Worm (Caenorhabditis elegans) whole organism, mixed stage, embryonic: ENCODE data around the gene cest-4.

Experiments
- M03D4.4 ChIP-seq: sonication (generic microtip); optimal IDR thresholded peaks from 2 replicates; lab custom pipeline; 2017; ENCODE audit warnings: mild to moderate bottlenecking, missing genetic modification characterization, missing compliant biosample characterization
- bed-3 ChIP-seq: fragments of 200-800 bp; sonication (Bioruptor generic); optimal IDR thresholded peaks from 3 replicates; lab custom pipeline; 2018; ENCODE audit warnings: mild to moderate bottlenecking, missing genetic modification characterization, moderate library complexity, missing compliant biosample characterization
- blmp-1 ChIP-seq: fragments of 150-350 bp; optimal IDR thresholded peaks from 2 replicates; lab custom pipeline; 2014; ENCODE audit warnings: missing biosample characterization, missing genetic modification characterization
- ceh-39 ChIP-seq: fragments of 150-350 bp; optimal IDR thresholded peaks from 2 replicates; lab custom pipeline; 2014; ENCODE audit warnings: missing biosample characterization, missing genetic modification characterization
- ceh-43 ChIP-seq: fragments of 200-800 bp; sonication (Bioruptor generic); optimal IDR thresholded peaks from 2 replicates; lab custom pipeline; 2018; ENCODE audit warnings: mild to moderate bottlenecking, missing genetic modification characterization, moderate library complexity, missing compliant biosample characterization
- ceh-83 ChIP-seq: fragments of 200-800 bp; sonication (Bioruptor generic); optimal IDR thresholded peaks from 2 replicates; lab custom pipeline; 2018; ENCODE audit warnings: mild to moderate bottlenecking, missing genetic modification characterization, missing compliant biosample characterization
- ces-1 ChIP-seq: fragments of 150-350 bp; optimal IDR thresholded peaks from 2 replicates; lab custom pipeline; 2014; ENCODE audit warnings: missing biosample characterization, missing genetic modification reagents, missing genetic modification characterization
- cnd-1 ChIP-seq: fragments of 200-800 bp; sonication (Bioruptor generic); optimal IDR thresholded peaks from 2 replicates; lab custom pipeline; 2018; ENCODE audit warnings: mild to moderate bottlenecking, missing genetic modification characterization, missing compliant biosample characterization
- drap-1 ChIP-seq: fragments of 200-800 bp; sonication (Bioruptor generic); optimal IDR thresholded peaks from 3 replicates; lab custom pipeline; 2018; ENCODE audit warnings: mild to moderate bottlenecking, missing genetic modification characterization, missing compliant biosample characterization
- elt-1 ChIP-seq: sonication (generic microtip); optimal IDR thresholded peaks from 2 replicates; lab custom pipeline; 2017; ENCODE audit warnings: missing genetic modification characterization, mild to moderate bottlenecking, missing compliant biosample characterization, antibody characterized with exemption, moderate library complexity, borderline replicate concordance; ENCODE audit not compliant: insufficient read depth
- elt-3 ChIP-seq: fragments of 150-350 bp; optimal IDR thresholded peaks from 2 replicates; lab custom pipeline; 2014; ENCODE audit warnings: missing biosample characterization, missing genetic modification characterization
- flh-1 ChIP-seq: fragments of 200-800 bp; sonication (Bioruptor generic); optimal IDR thresholded peaks from 2 replicates; lab custom pipeline; 2018; ENCODE audit warnings: mild to moderate bottlenecking, missing genetic modification characterization, moderate library complexity, missing compliant biosample characterization
- ham-2 ChIP-seq: fragments of 200-800 bp; sonication (Bioruptor generic); optimal IDR thresholded peaks from 2 replicates; lab custom pipeline; 2018; ENCODE audit warnings: mild to moderate bottlenecking, missing genetic modification characterization, missing compliant biosample characterization
- hlh-1 ChIP-seq: fragments of 150-350 bp; optimal IDR thresholded peaks from 2 replicates; lab custom pipeline; 2014; ENCODE audit warnings: missing biosample characterization, missing genetic modification reagents, missing genetic modification characterization
- lin-13 ChIP-seq: fragments of 150-350 bp; optimal IDR thresholded peaks from 2 replicates; lab custom pipeline; 2014; ENCODE audit warnings: missing biosample characterization, missing genetic modification characterization
- lin-32 ChIP-seq: fragments of 200-800 bp; sonication (Bioruptor generic); optimal IDR thresholded peaks from 2 replicates; lab custom pipeline; 2018; ENCODE audit warnings: mild to moderate bottlenecking, missing genetic modification characterization, missing compliant biosample characterization
- lsy-2 ChIP-seq: fragments of 150-350 bp; optimal IDR thresholded peaks from 2 replicates; lab custom pipeline; 2014; ENCODE audit warnings: missing biosample characterization, missing genetic modification characterization
- mab-5 ChIP-seq: fragments of 150-350 bp; optimal IDR thresholded peaks from 2 replicates; lab custom pipeline; 2014; ENCODE audit warnings: missing biosample characterization, missing genetic modification characterization
- mls-2 ChIP-seq: sonication (generic microtip); optimal IDR thresholded peaks from 2 replicates; lab custom pipeline; 2016; ENCODE audit warnings: mild to moderate bottlenecking, missing genetic modification characterization, moderate library complexity, missing compliant biosample characterization
- nhr-12 ChIP-seq: fragments of 150-350 bp; optimal IDR thresholded peaks from 2 replicates; lab custom pipeline; 2014; ENCODE audit warnings: missing biosample characterization, missing genetic modification characterization
- nhr-2 ChIP-seq: fragments of 150-350 bp; optimal IDR thresholded peaks from 2 replicates; lab custom pipeline; 2014; ENCODE audit warnings: missing biosample characterization, missing genetic modification characterization
- nhr-237 ChIP-seq: fragments of 150-350 bp; optimal IDR thresholded peaks from 2 replicates; lab custom pipeline; 2014; ENCODE audit warnings: missing biosample characterization, missing genetic modification characterization
- nhr-28 ChIP-seq: fragments of 150-350 bp; optimal IDR thresholded peaks from 2 replicates; lab custom pipeline; 2014; ENCODE audit warnings: missing biosample characterization, missing genetic modification characterization
- pha-4 ChIP-seq: fragments of 150-350 bp; optimal IDR thresholded peaks from 2 replicates; lab custom pipeline; 2018; ENCODE audit warnings: missing biosample characterization, missing genetic modification reagents, missing genetic modification characterization
- sem-2 ChIP-seq: fragments of 200-800 bp; sonication (Bioruptor generic); optimal IDR thresholded peaks from 2 replicates; lab custom pipeline; 2018; ENCODE audit warnings: mild to moderate bottlenecking, missing genetic modification characterization, missing compliant biosample characterization
- snpc-4 ChIP-seq: fragments of 150-350 bp; optimal IDR thresholded peaks from 2 replicates; lab custom pipeline; 2014; ENCODE audit warnings: missing biosample characterization, missing genetic modification characterization
- tbx-8 ChIP-seq: fragments of 200-800 bp; sonication (Bioruptor generic); optimal IDR thresholded peaks from 2 replicates; lab custom pipeline; 2018; ENCODE audit warnings: mild to moderate bottlenecking, missing genetic modification characterization, moderate library complexity, missing compliant biosample characterization
- unc-120 ChIP-seq: sonication (generic microtip); optimal IDR thresholded peaks from 2 replicates; lab custom pipeline; 2017; ENCODE audit warnings: missing genetic modification characterization, missing compliant biosample characterization; ENCODE audit not compliant: poor library complexity, severe bottlenecking
- unc-39 ChIP-seq: fragments of 150-350 bp; optimal IDR thresholded peaks from 2 replicates; lab custom pipeline; 2014; ENCODE audit warnings: missing biosample characterization, missing genetic modification characterization
- unc-62 ChIP-seq: fragments of 150-350 bp; optimal IDR thresholded peaks from 2 replicates; lab custom pipeline; 2014; ENCODE audit warnings: missing biosample characterization, missing genetic modification reagents, missing genetic modification characterization
- zip-8 ChIP-seq: fragments of 150-350 bp; optimal IDR thresholded peaks from 2 replicates; lab custom pipeline; 2014; ENCODE audit warnings: missing biosample characterization, missing genetic modification characterization
- ztf-11 ChIP-seq: fragments of 150-350 bp; optimal IDR thresholded peaks from 2 replicates; lab custom pipeline; 2014; ENCODE audit warnings: missing biosample characterization, missing genetic modification characterization

cest-4 gene

ce11 chrIV:6821709-6822108 is 19.6 kb upstream of the cest-4 start:
- no peak for TF ChIP-seq mab-5 (tag; lab: Kevin White, UChicago)
- no peak for TF ChIP-seq unc-62 (GFP tag; lab: Kevin White, UChicago)
- no peak for TF ChIP-seq flh-1 (GFP tag; lab: Kevin White, UChicago)
- no peak for TF ChIP-seq mls-2 (tag; lab: Kevin White, UChicago)
- no peak for TF ChIP-seq nhr-28 (tag; lab: Kevin White, UChicago)
- TF ChIP-seq lin-32 (GFP tag; lab: Kevin White, UChicago) = no peak
- no peak for TF ChIP-seq hlh-1 (tag; lab: Kevin White, UChicago)
- TF ChIP-seq lsy-2 = no peak
- no peak for TF ChIP-seq elt-1 (tag; lab: Kevin White, UChicago)
- TF ChIP-seq blmp-1 (tag; lab: Kevin White, UChicago) = no peak
- TF ChIP-seq sem-2 = no peak
- TF ChIP-seq nhr-2 (tag; lab: Kevin White, UChicago) = no peak
- TF ChIP-seq pha-4 (tag; lab: Kevin White, UChicago) = no peak
- no peak for TF ChIP-seq cnd-1 (tag; lab: Kevin White, UChicago)
- TF ChIP-seq ceh-83 (GFP tag; lab: Kevin White, UChicago) = no peak

ce11 chrIV:6818369-6818768 is 16.2 kb upstream of the cest-4 start, which contains the start of gene C17H12.8:
Gene C17H12.8 (plus strand): TSS chrIV:6818703.
- TF ChIP-seq ces-1 (GFP tag; lab: Kevin White, UChicago) = no peak

- TF ChIP-seq M03D4.4 (tag; lab: Kevin White, UChicago) (no peak), elt-1 (tag; lab: Kevin White, UChicago) (no peak), ceh-43 (GFP tag; lab: Kevin White, UChicago) (no peak), ztf-11 (no peak), cnd-1 (tag; lab: Kevin White, UChicago) (no peak), lin-13 (tag; lab: Kevin White, UChicago) (no peak), ces-1 (GFP tag; lab: Kevin White, UChicago) (no peak), bed-3 (GFP tag; lab: Kevin White, UChicago) (no peak), ceh-39 (no peak), pha-4 (tag; lab: Kevin White, UChicago) (no peak), blmp-1 (tag; lab: Kevin White, UChicago) (no peak), unc-39 (tag; lab: Kevin White, UChicago) (no peak), snpc-4 (tag; lab: Kevin White, UChicago) (no peak), lsy-2 (no peak), nhr-12 (tag; lab: Kevin White, UChicago) (no peak), mls-2 (tag; lab: Kevin White, UChicago) (no peak), drap-1 (GFP tag; lab: Kevin White, UChicago) (no peak), unc-62 (GFP tag; lab: Kevin White, UChicago) (no peak), mab-5 (tag; lab: Kevin White, UChicago) (no peak), nhr-237 (no peak)
These were observed 15.4 kb upstream of the cest-4 start, which contains the start of gene C17H12.5 for ce11 chrIV:6817554-6817953. Gene C17H12.5 (minus strand): TSS chrIV:6817654.

ce11 chrIV:6811808-6812207 is 9.7 kb upstream of the cest-4 start, which contains the start of gene ceh-48:
Gene ceh-48 (plus strand): TSS chrIV:6812108.
- TF ChIP-seq unc-62 (GFP tag; lab: Kevin White, UChicago) (no peak), zip-8 (tag; lab: Kevin White, UChicago) (no peak), flh-1 (GFP tag; lab: Kevin White, UChicago) (no peak), ces-1 (GFP tag; lab: Kevin White, UChicago) (no peak), blmp-1 (tag; lab: Kevin White, UChicago) (no peak), unc-120 (tag; lab: Kevin White, UChicago) (no peak), M03D4.4 (tag; lab: Kevin White, UChicago) (no peak), nhr-2 (tag; lab: Kevin White, UChicago) (no peak), ceh-43 (GFP tag; lab: Kevin White, UChicago) (no peak), bed-3 (GFP tag; lab: Kevin White, UChicago) (no peak), nhr-237 (no peak), hlh-1 (tag; lab: Kevin White, UChicago) (no peak), elt-3 (no peak), cnd-1 (tag; lab: Kevin White, UChicago) (no peak), elt-1 (tag; lab: Kevin White, UChicago) (no peak), tbx-8 (GFP tag; lab: Kevin White, UChicago) (no peak), lin-13 (tag; lab: Kevin White, UChicago) (no peak), nhr-28 (tag; lab: Kevin White, UChicago) (no peak), ham-2 (GFP tag; lab: Kevin White, UChicago) (no peak)
